Worm (Caenorhabditis elegans) whole organism, L2 larva: ENCODE results near the gene Y22D7AR.3.

ENCODE experiments used
- C34F6.9 ChIP-seq: fragments of 150-350 bp; optimal IDR thresholded peaks from 2 replicates; lab custom pipeline; 2014; ENCODE audit warnings: missing biosample characterization, missing genetic modification characterization
- F13H6.1 ChIP-seq: sonication (generic microtip); optimal IDR thresholded peaks from 2 replicates; lab custom pipeline; 2016; ENCODE audit warnings: missing genetic modification characterization, missing compliant biosample characterization
- Y55F3AM.14 ChIP-seq: fragments of 200-800 bp; sonication (Bioruptor generic); optimal IDR thresholded peaks from 2 replicates; lab custom pipeline; 2018; ENCODE audit warnings: mild to moderate bottlenecking, missing genetic modification characterization, missing compliant biosample characterization
- ZK546.5 ChIP-seq: sonication (generic microtip); optimal IDR thresholded peaks from 2 replicates; lab custom pipeline; 2017; ENCODE audit warnings: missing biosample characterization, missing genetic modification characterization
- alr-1 ChIP-seq: fragments of 150-350 bp; optimal IDR thresholded peaks from 2 replicates; lab custom pipeline; 2014; ENCODE audit warnings: missing biosample characterization, missing genetic modification characterization
- aly-2 ChIP-seq: fragments of 150-350 bp; optimal IDR thresholded peaks from 2 replicates; lab custom pipeline; 2014; ENCODE audit warnings: missing biosample characterization, missing genetic modification characterization
- ama-1 ChIP-seq: fragments of 150-350 bp; optimal IDR thresholded peaks from 2 replicates; lab custom pipeline; 2018; ENCODE audit warnings: inconsistent platforms
- blmp-1 ChIP-seq: sonication (generic microtip); optimal IDR thresholded peaks from 2 replicates; lab custom pipeline; 2017; ENCODE audit warnings: missing genetic modification characterization, mild to moderate bottlenecking, missing compliant biosample characterization, antibody characterized with exemption, moderate library complexity; ENCODE audit not compliant: insufficient read depth
- ceh-16 ChIP-seq: fragments of 150-350 bp; optimal IDR thresholded peaks from 2 replicates; lab custom pipeline; 2014; ENCODE audit warnings: missing biosample characterization, missing genetic modification characterization
- ceh-82 ChIP-seq: fragments of 150-350 bp; optimal IDR thresholded peaks from 2 replicates; lab custom pipeline; 2014; ENCODE audit warnings: missing biosample characterization, missing genetic modification characterization
- egl-27 ChIP-seq: sonication (generic microtip); optimal IDR thresholded peaks from 3 replicates; lab custom pipeline; 2017; ENCODE audit warnings: missing biosample characterization, missing genetic modification reagents, missing genetic modification characterization
- elt-1 ChIP-seq: fragments of 150-350 bp; optimal IDR thresholded peaks from 2 replicates; lab custom pipeline; 2014; ENCODE audit warnings: missing biosample characterization, missing genetic modification characterization
- elt-3 ChIP-seq: sonication (generic microtip); optimal IDR thresholded peaks from 2 replicates; lab custom pipeline; 2017; ENCODE audit warnings: missing biosample characterization, missing genetic modification characterization
- gmeb-1 ChIP-seq: fragments of 150-350 bp; optimal IDR thresholded peaks from 2 replicates; lab custom pipeline; 2014; ENCODE audit warnings: missing biosample characterization, missing genetic modification characterization
- lin-11 ChIP-seq: fragments of 150-350 bp; sonication (generic microtip); optimal IDR thresholded peaks from 2 replicates; lab custom pipeline; 2014; ENCODE audit warnings: missing biosample characterization, missing genetic modification characterization, inconsistent platforms, mixed read lengths
- lin-39 ChIP-seq: fragments of 150-350 bp; optimal IDR thresholded peaks from 2 replicates; lab custom pipeline; 2014; ENCODE audit warnings: missing biosample characterization, missing genetic modification reagents, missing genetic modification characterization
- lsy-2 ChIP-seq, 2 experiments: fragments of 150-350 bp in 1 of 2; sonication (generic microtip) in 1 of 2; optimal IDR thresholded peaks; 2 replicates each; lab custom pipeline; 2014 to 2017; ENCODE audit warnings: missing biosample characterization in 2 of 2, missing genetic modification characterization in 2 of 2
- mdl-1 ChIP-seq, 2 experiments: fragments of 150-350 bp in 1 of 2; sonication (generic microtip) in 1 of 2; optimal IDR thresholded peaks; 2 replicates each; lab custom pipeline; 2017; ENCODE audit warnings: missing biosample characterization in 2 of 2, missing genetic modification characterization in 2 of 2
- nhr-10 ChIP-seq: sonication (generic microtip); optimal IDR thresholded peaks from 2 replicates; lab custom pipeline; 2017; ENCODE audit warnings: missing biosample characterization, missing genetic modification characterization
- nhr-11 ChIP-seq: fragments of 150-350 bp; optimal IDR thresholded peaks from 2 replicates; lab custom pipeline; 2014; ENCODE audit warnings: missing biosample characterization, missing genetic modification characterization
- nhr-12 ChIP-seq: fragments of 150-350 bp; optimal IDR thresholded peaks from 2 replicates; lab custom pipeline; 2014; ENCODE audit warnings: missing biosample characterization, missing genetic modification characterization
- nhr-21 ChIP-seq: fragments of 150-350 bp; optimal IDR thresholded peaks from 2 replicates; lab custom pipeline; 2014; ENCODE audit warnings: missing biosample characterization, missing genetic modification characterization
- nhr-25 ChIP-seq: fragments of 150-350 bp; sonication (generic microtip); optimal IDR thresholded peaks from 3 replicates; lab custom pipeline; 2014; ENCODE audit warnings: missing biosample characterization, missing genetic modification characterization
- nhr-6 ChIP-seq: fragments of 150-350 bp; optimal IDR thresholded peaks from 2 replicates; lab custom pipeline; 2014; ENCODE audit warnings: missing biosample characterization, missing genetic modification characterization
- nhr-77 ChIP-seq: fragments of 150-350 bp; optimal IDR thresholded peaks from 2 replicates; lab custom pipeline; 2014; ENCODE audit warnings: missing biosample characterization, missing genetic modification characterization
- peb-1 ChIP-seq: fragments of 150-350 bp; optimal IDR thresholded peaks from 2 replicates; lab custom pipeline; 2014; ENCODE audit warnings: missing biosample characterization, missing genetic modification characterization
- sem-4 ChIP-seq: fragments of 150-350 bp; optimal IDR thresholded peaks from 2 replicates; lab custom pipeline; 2014; ENCODE audit warnings: missing biosample characterization, missing genetic modification reagents, missing genetic modification characterization
- skn-1 ChIP-seq: sonication (generic microtip); optimal IDR thresholded peaks from 2 replicates; lab custom pipeline; 2017; ENCODE audit warnings: missing biosample characterization, missing genetic modification characterization
- sma-3 ChIP-seq: sonication (generic microtip); optimal IDR thresholded peaks from 2 replicates; lab custom pipeline; 2016; ENCODE audit warnings: missing genetic modification reagents, missing genetic modification characterization, missing compliant biosample characterization
- sma-9 ChIP-seq, 2 experiments: fragments of 150-350 bp in 1 of 2; sonication (generic microtip) in 1 of 2; optimal IDR thresholded peaks; 2 replicates each; lab custom pipeline; 2014 to 2016; ENCODE audit warnings: missing genetic modification characterization in 2 of 2, mild to moderate bottlenecking in 1 of 2, missing biosample characterization in 1 of 2, missing compliant biosample characterization in 1 of 2, missing genetic modification reagents in 1 of 2, moderate library complexity in 1 of 2
- snpc-4 ChIP-seq: fragments of 150-350 bp; optimal IDR thresholded peaks from 2 replicates; lab custom pipeline; 2014; ENCODE audit warnings: missing biosample characterization, missing genetic modification characterization
- unc-39 ChIP-seq: fragments of 150-350 bp; optimal IDR thresholded peaks from 2 replicates; lab custom pipeline; 2014; ENCODE audit warnings: missing biosample characterization, missing genetic modification characterization
- unc-55 ChIP-seq: fragments of 150-350 bp; sonication (generic microtip); optimal IDR thresholded peaks from 3 replicates; lab custom pipeline; 2014; ENCODE audit warnings: missing biosample characterization, missing genetic modification reagents, missing genetic modification characterization
- unc-62 ChIP-seq: fragments of 150-350 bp; optimal IDR thresholded peaks from 2 replicates; lab custom pipeline; 2014; ENCODE audit warnings: missing biosample characterization, missing genetic modification reagents, missing genetic modification characterization
- zag-1 ChIP-seq: fragments of 150-350 bp; optimal IDR thresholded peaks from 2 replicates; lab custom pipeline; 2014; ENCODE audit warnings: missing biosample characterization, missing genetic modification characterization
- ztf-11 ChIP-seq: sonication (generic microtip); optimal IDR thresholded peaks from 2 replicates; lab custom pipeline; 2017; ENCODE audit warnings: missing biosample characterization, missing genetic modification characterization
- ztf-4 ChIP-seq: fragments of 150-350 bp; optimal IDR thresholded peaks from 2 replicates; lab custom pipeline; 2014; ENCODE audit warnings: missing biosample characterization, missing genetic modification characterization

The Y22D7AR.3 gene

ce11 chrIII:1666893-1667292 is 1.2 kb upstream of the Y22D7AR.3 start:
- TF ChIP-seq sma-3 (GFP tag; lab: Kevin White, UChicago) (no peak), unc-39 (no peak), ama-1 (no peak), ZK546.5 (tag; lab: Kevin White, UChicago) (no peak), sma-9 (GFP tag; optimal IDR thresholded peaks at IDR 0.05; lab: Kevin White, UChicago) (no peak), sma-9 (tag; optimal IDR thresholded peaks at IDR 0.05; lab: Kevin White, UChicago) (no peak), elt-1 (tag; lab: Kevin White, UChicago) (no peak), lin-11 (tag; lab: Kevin White, UChicago) (no peak), nhr-11 (no peak), lsy-2 (tag; optimal IDR thresholded peaks at IDR 0.05; lab: Kevin White, UChicago) (no peak), elt-3 (tag; lab: Kevin White, UChicago) (no peak), skn-1 (no peak), lin-39 (tag; lab: Kevin White, UChicago) (no peak), blmp-1 (tag; lab: Kevin White, UChicago) (no peak), ztf-11 (no peak), alr-1 (tag; lab: Kevin White, UChicago) (no peak), ztf-4 (tag; lab: Kevin White, UChicago) (no peak), nhr-6 (tag; lab: Kevin White, UChicago) (no peak), aly-2 (no peak), nhr-10 (tag; lab: Kevin White, UChicago) (no peak)

DNA sequence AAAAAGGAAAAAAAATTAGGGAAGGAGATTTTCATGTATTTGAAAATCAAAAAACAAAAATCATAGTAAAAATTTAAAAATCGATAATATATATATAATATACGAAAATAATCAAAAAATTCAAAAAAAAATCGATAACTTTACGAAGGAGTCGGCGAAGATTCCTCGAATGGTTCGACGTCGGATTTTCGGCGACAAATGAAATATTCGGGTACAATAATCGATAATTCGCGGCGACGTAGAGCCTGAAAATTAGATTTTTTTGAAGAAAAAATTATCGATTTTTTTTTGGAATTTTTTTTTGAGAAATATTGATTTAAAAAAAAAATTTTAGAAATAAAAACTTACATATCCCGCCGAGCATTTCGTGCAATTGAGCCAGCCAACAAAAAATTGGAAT is 276 bp downstream of the Y22D7AR.3 start:
- no peak for TF ChIP-seq unc-62 (GFP tag; lab: Kevin White, UChicago)
- no peak for TF ChIP-seq skn-1

DNA sequence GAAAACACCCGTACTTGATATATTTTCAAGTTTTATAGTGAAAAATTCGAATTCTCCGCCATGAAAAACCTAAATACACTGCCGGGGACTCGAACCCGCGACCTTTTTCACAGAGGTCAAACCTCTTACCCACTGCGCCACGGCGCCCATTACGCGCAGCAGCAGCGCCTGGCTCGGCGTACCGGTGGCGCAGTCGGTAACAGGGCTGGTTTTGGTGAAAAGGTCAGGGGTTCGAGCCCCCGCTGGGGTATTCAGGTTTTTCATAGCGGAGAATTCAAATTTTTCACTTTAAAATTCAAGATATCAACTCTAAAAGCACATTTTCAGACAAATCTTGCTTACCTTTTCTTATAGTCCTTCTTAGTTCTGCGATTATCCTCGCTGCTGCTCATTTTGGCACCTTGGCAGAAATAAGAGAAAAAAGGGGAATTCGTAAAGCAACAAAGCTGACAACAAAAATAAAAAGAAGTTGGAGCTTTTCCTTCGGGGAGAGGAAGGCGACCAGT is 835 bp downstream of the Y22D7AR.3 start, which contains the start of gene Y22D7AL.16:
TSS of gene Y22D7AL.16 (minus strand) at position 456 of the 506 bp plus-strand sequence.
- TF ChIP-seq gmeb-1 (tag; lab: Kevin White, UChicago) (no peak), nhr-12 (tag; lab: Kevin White, UChicago) (no peak), ztf-11 (no peak), C34F6.9 (tag; lab: Kevin White, UChicago) (no peak), sma-3 (GFP tag; lab: Kevin White, UChicago) (no peak), snpc-4 (tag; lab: Kevin White, UChicago) (no peak), Y55F3AM.14 (GFP tag; lab: Kevin White, UChicago) (no peak), lin-11 (tag; lab: Kevin White, UChicago) (no peak), elt-3 (tag; lab: Kevin White, UChicago) (no peak), F13H6.1 (tag; lab: Kevin White, UChicago) (no peak), ceh-16 (tag; lab: Kevin White, UChicago) (no peak), nhr-77 (tag; lab: Kevin White, UChicago) (no peak), elt-1 (tag; lab: Kevin White, UChicago) (no peak), mdl-1 (tag; optimal IDR thresholded peaks at IDR 0.05; lab: Kevin White, UChicago) (no peak), nhr-6 (tag; lab: Kevin White, UChicago) (no peak), lin-39 (tag; lab: Kevin White, UChicago) (no peak), egl-27 (tag; lab: Kevin White, UChicago) (no peak), unc-55 (GFP tag; lab: Kevin White, UChicago) (no peak), nhr-21 (no peak)
- TF ChIP-seq, all 48 proteins: peak for 0

ce11 chrIII:1663056-1663455 is 2.6 kb downstream of the Y22D7AR.3 start:
- no peak for TF ChIP-seq lsy-2 (tag; optimal IDR thresholded peaks at IDR 0.05; lab: Kevin White, UChicago)
- no peak for TF ChIP-seq sma-9 (GFP tag; optimal IDR thresholded peaks at IDR 0.05; lab: Kevin White, UChicago)
- TF ChIP-seq sma-9 (tag; optimal IDR thresholded peaks at IDR 0.05; lab: Kevin White, UChicago), result no peak
- no peak for TF ChIP-seq alr-1 (tag; lab: Kevin White, UChicago)
- TF ChIP-seq gmeb-1 (tag; lab: Kevin White, UChicago), result no peak
- no peak for TF ChIP-seq Y55F3AM.14 (GFP tag; lab: Kevin White, UChicago)
- TF ChIP-seq nhr-11, result no peak
- no peak for TF ChIP-seq blmp-1 (tag; lab: Kevin White, UChicago)

ce11 chrIII:1662405-1662804 is 3.2 kb downstream of the Y22D7AR.3 start:
- TF ChIP-seq peb-1 (tag; lab: Kevin White, UChicago), result no peak
- no peak for TF ChIP-seq skn-1
- no peak for TF ChIP-seq ceh-82 (tag; lab: Kevin White, UChicago)
- TF ChIP-seq mdl-1 (tag; optimal IDR thresholded peaks at IDR 0.05; lab: Kevin White, UChicago), result no peak
- no peak for TF ChIP-seq unc-39
- TF ChIP-seq sem-4 (tag; lab: Kevin White, UChicago), result no peak
- no peak for TF ChIP-seq unc-62 (GFP tag; lab: Kevin White, UChicago)
- no peak for TF ChIP-seq unc-55 (GFP tag; lab: Kevin White, UChicago)
- no peak for TF ChIP-seq zag-1 (tag; lab: Kevin White, UChicago)
- no peak for TF ChIP-seq alr-1 (tag; lab: Kevin White, UChicago)
- TF ChIP-seq nhr-25 (tag; lab: Kevin White, UChicago), result no peak
- no peak for TF ChIP-seq ZK546.5 (tag; lab: Kevin White, UChicago)
- TF ChIP-seq lin-11 (tag; lab: Kevin White, UChicago), result no peak
- no peak for TF ChIP-seq elt-3 (tag; lab: Kevin White, UChicago)
- no peak for TF ChIP-seq nhr-77 (tag; lab: Kevin White, UChicago)
